Fruit fly (Drosophila melanogaster): ENCODE results near the gene CG8004.

Gene CG8004

dm6 chr3L:19906148-19906752 lies 22.1 kb downstream of the CG8004 start (continued):
- TF ChIP-seq tio (GFP tag; optimal IDR thresholded peaks at IDR 0.05) (peak; percentile 7), Sin3A (optimal IDR thresholded peaks at IDR 0.05) (no peak), hkb (optimal IDR thresholded peaks at IDR 0.05) (no peak), hkb (GFP tag; IDR thresholded peaks at IDR 0.05) (no peak), dimm (GFP tag; IDR thresholded peaks at IDR 0.05) (no peak), CG7745 (tag; optimal IDR thresholded peaks at IDR 0.05) (no peak), CG17829 (tag; optimal IDR thresholded peaks at IDR 0.05) (no peak), otp (GFP tag; IDR thresholded peaks at IDR 0.05) (no peak), CG34376 (GFP tag; optimal IDR thresholded peaks at IDR 0.05) (no peak), sd (tag; optimal IDR thresholded peaks at IDR 0.05) (no peak)

- TF ChIP-seq fd3F (GFP tag; optimal IDR thresholded peaks at IDR 0.05) (no peak), CG16813 (GFP tag; IDR thresholded peaks at IDR 0.05; ENCODE audit: partially characterized antibody) (no peak), Gsc (GFP tag; IDR thresholded peaks at IDR 0.05) (no peak), CG33557 (GFP tag; optimal IDR thresholded peaks at IDR 0.05) (no peak), Hr3 (GFP tag; optimal IDR thresholded peaks at IDR 0.05) (peak; percentile 12), slp2 (GFP tag; optimal IDR thresholded peaks at IDR 0.05) (peak; percentile 4), CHES-1-like (GFP tag; optimal IDR thresholded peaks at IDR 0.05) (peak; percentile 26), Dad (GFP tag; optimal IDR thresholded peaks at IDR 0.05) (no peak), az2 (GFP tag; optimal IDR thresholded peaks at IDR 0.05) (peak; percentile 17), CG10654 (GFP tag; optimal IDR thresholded peaks at IDR 0.05) (no peak), CG10274 (GFP tag; optimal IDR thresholded peaks at IDR 0.05) (no peak), odd (GFP tag; optimal IDR thresholded peaks at IDR 0.05) (no peak), Sry-δ (GFP tag; optimal IDR thresholded peaks at IDR 0.05) (no peak), da (GFP tag; optimal IDR thresholded peaks at IDR 0.05) (no peak), Dfd (GFP tag; optimal IDR thresholded peaks at IDR 0.05) (no peak), sens (GFP tag) (peak; percentile 72), Sry-β (GFP tag; optimal IDR thresholded peaks at IDR 0.05) (no peak), mirr (GFP tag; optimal IDR thresholded peaks at IDR 0.05) (no peak), Nf-YC (tag; optimal IDR thresholded peaks at IDR 0.05) (no peak), bcd (GFP tag; optimal IDR thresholded peaks at IDR 0.05) (peak; percentile 4), CG8281 (tag; optimal IDR thresholded peaks at IDR 0.05) (no peak), gem (tag; optimal IDR thresholded peaks at IDR 0.05) (peak; percentile 28), CG11695 (GFP tag; IDR thresholded peaks at IDR 0.05) (0 out of 3 replicates have a peak, but pooled peaks have one; percentile 8), Atf-2 (GFP tag; optimal IDR thresholded peaks at IDR 0.05) (no peak), wek (GFP tag; optimal IDR thresholded peaks at IDR 0.05) (no peak), CG8388 (GFP tag; optimal IDR thresholded peaks at IDR 0.05) (no peak), kay (GFP tag; optimal IDR thresholded peaks at IDR 0.05) (no peak), CG17361 (GFP tag; IDR thresholded peaks at IDR 0.05) (no peak), maf-S (GFP tag; optimal IDR thresholded peaks at IDR 0.05) (no peak), Optix (GFP tag; IDR thresholded peaks at IDR 0.05) (no peak), dysf (GFP tag; IDR thresholded peaks at IDR 0.05) (0 out of 3 replicates have a peak, but pooled peaks have one; percentile 34), Xrp1 (GFP tag; IDR thresholded peaks at IDR 0.05) (0 out of 2 replicates have a peak, but pooled peaks have one; percentile 10), CG15601 (tag; optimal IDR thresholded peaks at IDR 0.05) (no peak), CG9876 (GFP tag; optimal IDR thresholded peaks at IDR 0.05) (no peak), CG11696 (GFP tag; IDR thresholded peaks at IDR 0.05) (peak; percentile 81), CG10431 (GFP tag; optimal IDR thresholded peaks at IDR 0.05) (no peak), Drgx (GFP tag; IDR thresholded peaks at IDR 0.05) (peak; percentile 50), Xbp1 (GFP tag; optimal IDR thresholded peaks at IDR 0.05) (peak; percentile 40), Sox102F (GFP tag; optimal IDR thresholded peaks at IDR 0.05) (peak; percentile 35), danr (GFP tag; IDR thresholded peaks at IDR 0.05) (no peak), phol (tag; optimal IDR thresholded peaks at IDR 0.05) (no peak)
These were observed 22.9 kb downstream of the CG8004 start for dm6 chr3L:19905427-19905826.
